Worm (Caenorhabditis elegans) whole organism, L1 larva: ENCODE results near the gene dnc-3.

ENCODE experiments used
- aly-2 ChIP-seq: fragments of 150-350 bp; optimal IDR thresholded peaks from 2 replicates; lab custom pipeline; 2014; ENCODE audit warnings: missing biosample characterization, missing genetic modification characterization
- ceh-90 ChIP-seq: sonication (generic microtip); optimal IDR thresholded peaks from 2 replicates; lab custom pipeline; 2016; ENCODE audit warnings: missing genetic modification characterization, missing compliant biosample characterization
- elt-3 ChIP-seq, 6 experiments: fragments of 150-350 bp in 1 of 6; sonication (generic microtip); optimal IDR thresholded peaks; 2 replicates each; lab custom pipeline; 2017 to 2018; ENCODE audit warnings: missing biosample characterization in 6 of 6, missing genetic modification characterization in 6 of 6, inconsistent platforms in 1 of 6
- ets-5 ChIP-seq: fragments of 200-800 bp; sonication (Bioruptor generic); IDR thresholded peaks from 2 replicates; pipeline ENCODE4 v1.3.6; 2022; ENCODE audit warnings: missing genetic modification characterization, missing compliant biosample characterization
- isw-1 ChIP-seq: fragments of 200-800 bp; sonication (Bioruptor generic); IDR thresholded peaks from 2 replicates; pipeline ENCODE4 v1.3.6; 2022; ENCODE audit warnings: missing genetic modification characterization, missing compliant biosample characterization
- lsy-2 ChIP-seq, 2 experiments: fragments of 150-350 bp; optimal IDR thresholded peaks; 2 replicates each; lab custom pipeline; 2014; ENCODE audit warnings: missing biosample characterization in 2 of 2, missing genetic modification characterization in 2 of 2
- mab-9 ChIP-seq: fragments of 200-800 bp; sonication (Bioruptor generic); IDR thresholded peaks from 2 replicates; pipeline ENCODE4 v1.3.6; 2022; ENCODE audit warnings: missing genetic modification reagents, missing genetic modification characterization, missing compliant biosample characterization
- mdl-1 ChIP-seq, 2 experiments: fragments of 150-350 bp; optimal IDR thresholded peaks; 2 replicates each; lab custom pipeline; 2014 to 2017; ENCODE audit warnings: missing biosample characterization in 2 of 2, missing genetic modification characterization in 2 of 2, inconsistent platforms in 1 of 2
- nhr-237 ChIP-seq: fragments of 150-350 bp; optimal IDR thresholded peaks from 2 replicates; lab custom pipeline; 2014; ENCODE audit warnings: missing biosample characterization, missing genetic modification characterization
- skn-1 ChIP-seq: fragments of 150-350 bp; optimal IDR thresholded peaks from 2 replicates; lab custom pipeline; 2014; ENCODE audit warnings: missing biosample characterization, missing genetic modification characterization
- xbp-1 ChIP-seq: sonication (generic microtip); optimal IDR thresholded peaks from 2 replicates; lab custom pipeline; 2016; ENCODE audit warnings: missing genetic modification characterization, missing compliant biosample characterization

ce11 chrII:3524097-3524496, 29.4 kb upstream of the dnc-3 start, which contains the start of gene col-72:
- TF ChIP-seq aly-2 (tag; lab: Kevin White, UChicago) = no peak
- no peak for TF ChIP-seq ceh-90 (tag; lab: Kevin White, UChicago)
- TF ChIP-seq xbp-1 (tag; lab: Kevin White, UChicago) = no peak
- TF ChIP-seq mdl-1 (tag; optimal IDR thresholded peaks at IDR 0.05; lab: Kevin White, UChicago) = no peak
- TF ChIP-seq skn-1 (tag; lab: Kevin White, UChicago) = no peak
- TF ChIP-seq elt-3 (tag; optimal IDR thresholded peaks at IDR 0.05; lab: Kevin White, UChicago) = no peak
- no peak for TF ChIP-seq ets-5 (GFP tag; lab: Robert Waterston, UW)
- no peak for TF ChIP-seq mab-9 (GFP tag; lab: Robert Waterston, UW)
- TF ChIP-seq lsy-2 (tag; optimal IDR thresholded peaks at IDR 0.05; lab: Kevin White, UChicago) = no peak
- no peak for TF ChIP-seq nhr-237 (tag; lab: Kevin White, UChicago)
- TF ChIP-seq isw-1 = no peak
